Worm (Caenorhabditis elegans) whole organism, late embryonic: ENCODE results near the gene sdz-20.

Experiments used
- C38D4.7 ChIP-seq: fragments of 200-800 bp; sonication (Bioruptor generic); optimal IDR thresholded peaks from 2 replicates; lab custom pipeline; 2018; ENCODE audit warnings: mild to moderate bottlenecking, missing genetic modification characterization, moderate library complexity, missing compliant biosample characterization
- T23F11.4 ChIP-seq: fragments of 200-800 bp; sonication (Bioruptor generic); optimal IDR thresholded peaks from 2 replicates; lab custom pipeline; 2018; ENCODE audit warnings: mild to moderate bottlenecking, missing genetic modification characterization, missing compliant biosample characterization
- ama-1 ChIP-seq: fragments of 150-350 bp; optimal IDR thresholded peaks from 2 replicates; lab custom pipeline; 2014
- ceh-14 ChIP-seq: sonication (generic microtip); optimal IDR thresholded peaks from 2 replicates; lab custom pipeline; 2016; ENCODE audit warnings: missing genotype, missing genetic modification characterization, missing compliant biosample characterization
- ceh-19 ChIP-seq: fragments of 200-800 bp; sonication (Bioruptor generic); optimal IDR thresholded peaks from 2 replicates; lab custom pipeline; 2018; ENCODE audit warnings: mild to moderate bottlenecking, missing genetic modification characterization, missing compliant biosample characterization
- ceh-24 ChIP-seq: sonication (generic microtip); optimal IDR thresholded peaks from 2 replicates; lab custom pipeline; 2016; ENCODE audit warnings: mild to moderate bottlenecking, missing genetic modification characterization, missing compliant biosample characterization
- ceh-30 ChIP-seq: fragments of 150-350 bp; optimal IDR thresholded peaks from 2 replicates; lab custom pipeline; 2014; ENCODE audit warnings: missing biosample characterization, missing genetic modification characterization
- ceh-31 ChIP-seq: sonication (generic microtip); optimal IDR thresholded peaks from 2 replicates; lab custom pipeline; 2016; ENCODE audit warnings: missing genetic modification characterization, missing compliant biosample characterization
- ceh-34 ChIP-seq: sonication (generic microtip); optimal IDR thresholded peaks from 2 replicates; lab custom pipeline; 2016; ENCODE audit warnings: mild to moderate bottlenecking, missing genetic modification characterization, missing compliant biosample characterization
- ceh-48 ChIP-seq: sonication (generic microtip); optimal IDR thresholded peaks from 2 replicates; lab custom pipeline; 2016; ENCODE audit warnings: missing genetic modification characterization, inconsistent platforms, missing compliant biosample characterization
- dve-1 ChIP-seq: sonication (generic microtip); optimal IDR thresholded peaks from 2 replicates; lab custom pipeline; 2017; ENCODE audit warnings: antibody characterized with exemption, mild to moderate bottlenecking, missing genetic modification characterization, missing compliant biosample characterization
- elt-2 ChIP-seq: sonication (generic microtip); optimal IDR thresholded peaks from 2 replicates; lab custom pipeline; 2016; ENCODE audit warnings: missing genetic modification reagents, missing genetic modification characterization, missing compliant biosample characterization
- eyg-1 ChIP-seq: sonication (generic microtip); optimal IDR thresholded peaks from 2 replicates; lab custom pipeline; 2016; ENCODE audit warnings: missing genotype, missing genetic modification characterization, missing compliant biosample characterization
- hlh-13 ChIP-seq: fragments of 200-800 bp; sonication (Bioruptor generic); optimal IDR thresholded peaks from 2 replicates; lab custom pipeline; 2018; ENCODE audit warnings: mild to moderate bottlenecking, missing genetic modification characterization, missing compliant biosample characterization
- hlh-30 ChIP-seq: sonication (generic microtip); optimal IDR thresholded peaks from 2 replicates; lab custom pipeline; 2017; ENCODE audit warnings: antibody characterized with exemption, missing genetic modification characterization, missing compliant biosample characterization; ENCODE audit not compliant: insufficient read depth
- hlh-6 ChIP-seq: sonication (generic microtip); optimal IDR thresholded peaks from 2 replicates; lab custom pipeline; 2016; ENCODE audit warnings: missing genotype, missing genetic modification characterization, missing compliant biosample characterization
- hlh-8 ChIP-seq: sonication (generic microtip); optimal IDR thresholded peaks from 2 replicates; lab custom pipeline; 2016; ENCODE audit warnings: missing genotype, missing genetic modification characterization, missing compliant biosample characterization
- lim-6 ChIP-seq: sonication (generic microtip); optimal IDR thresholded peaks from 2 replicates; lab custom pipeline; 2016; ENCODE audit warnings: missing genetic modification characterization, missing compliant biosample characterization
- lin-11 ChIP-seq: fragments of 200-800 bp; sonication (Bioruptor generic); optimal IDR thresholded peaks from 2 replicates; lab custom pipeline; 2018; ENCODE audit warnings: mild to moderate bottlenecking, missing genetic modification characterization, missing compliant biosample characterization
- mec-3 ChIP-seq: sonication (generic microtip); optimal IDR thresholded peaks from 2 replicates; lab custom pipeline; 2016; ENCODE audit warnings: borderline replicate concordance, missing genetic modification characterization, missing compliant biosample characterization
- nfya-1 ChIP-seq: sonication (generic microtip); optimal IDR thresholded peaks from 2 replicates; lab custom pipeline; 2017; ENCODE audit warnings: missing genetic modification characterization, mild to moderate bottlenecking, missing compliant biosample characterization, antibody characterized with exemption, moderate library complexity
- odd-2 ChIP-seq: sonication (generic microtip); optimal IDR thresholded peaks from 2 replicates; lab custom pipeline; 2017; ENCODE audit warnings: antibody characterized with exemption, mild to moderate bottlenecking, missing genetic modification characterization, missing compliant biosample characterization
- pat-9 ChIP-seq: fragments of 200-800 bp; sonication (Bioruptor generic); optimal IDR thresholded peaks from 2 replicates; lab custom pipeline; 2018; ENCODE audit warnings: mild to moderate bottlenecking, missing genetic modification characterization, moderate library complexity, missing compliant biosample characterization
- pax-1 ChIP-seq: fragments of 150-350 bp; optimal IDR thresholded peaks from 2 replicates; lab custom pipeline; 2014; ENCODE audit warnings: missing biosample characterization, missing genetic modification characterization
- pqm-1 ChIP-seq: sonication (generic microtip); optimal IDR thresholded peaks from 2 replicates; lab custom pipeline; 2016; ENCODE audit warnings: missing genetic modification characterization, missing compliant biosample characterization
- rnt-1 ChIP-seq: sonication (generic microtip); optimal IDR thresholded peaks from 2 replicates; lab custom pipeline; 2016; ENCODE audit warnings: missing genetic modification characterization, missing compliant biosample characterization
- sox-2 ChIP-seq: fragments of 200-800 bp; sonication (Bioruptor generic); IDR thresholded peaks from 2 replicates; pipeline ENCODE4 v1.3.6; 2022; ENCODE audit warnings: missing genetic modification reagents, missing genetic modification characterization, missing compliant biosample characterization
- syd-9 ChIP-seq: sonication (generic microtip); optimal IDR thresholded peaks from 2 replicates; lab custom pipeline; 2016; ENCODE audit warnings: mild to moderate bottlenecking, missing genetic modification characterization, moderate library complexity, missing compliant biosample characterization
- tbx-7 ChIP-seq: sonication (generic microtip); optimal IDR thresholded peaks from 2 replicates; lab custom pipeline; 2016; ENCODE audit warnings: missing genotype, missing genetic modification characterization, missing compliant biosample characterization
- ttx-3 ChIP-seq: sonication (generic microtip); optimal IDR thresholded peaks from 2 replicates; lab custom pipeline; 2016; ENCODE audit warnings: missing genetic modification reagents, missing genetic modification characterization, missing compliant biosample characterization
- unc-3 ChIP-seq, 2 experiments: fragments of 200-800 bp in 1 of 2; sonication (Bioruptor generic) in 1 of 2; sonication (generic microtip) in 1 of 2; conservative IDR thresholded peaks in 1 of 2; optimal IDR thresholded peaks in 1 of 2; 2 replicates each; pipeline versions ENCODE4 v1.3.6 to Lab custom; 2016 to 2022; ENCODE audit warnings: missing compliant biosample characterization in 2 of 2, missing genetic modification characterization in 2 of 2, missing genetic modification reagents in 1 of 2
- unc-42 ChIP-seq: sonication (generic microtip); optimal IDR thresholded peaks from 2 replicates; lab custom pipeline; 2016; ENCODE audit warnings: missing genotype, missing genetic modification characterization, missing compliant biosample characterization
- unc-55 ChIP-seq: sonication (generic microtip); optimal IDR thresholded peaks from 2 replicates; lab custom pipeline; 2017; ENCODE audit warnings: missing biosample characterization, missing genetic modification reagents, missing genetic modification characterization
- zip-5 ChIP-seq: sonication (generic microtip); optimal IDR thresholded peaks from 2 replicates; lab custom pipeline; 2016; ENCODE audit warnings: missing genetic modification characterization, missing compliant biosample characterization

sdz-20 gene

DNA sequence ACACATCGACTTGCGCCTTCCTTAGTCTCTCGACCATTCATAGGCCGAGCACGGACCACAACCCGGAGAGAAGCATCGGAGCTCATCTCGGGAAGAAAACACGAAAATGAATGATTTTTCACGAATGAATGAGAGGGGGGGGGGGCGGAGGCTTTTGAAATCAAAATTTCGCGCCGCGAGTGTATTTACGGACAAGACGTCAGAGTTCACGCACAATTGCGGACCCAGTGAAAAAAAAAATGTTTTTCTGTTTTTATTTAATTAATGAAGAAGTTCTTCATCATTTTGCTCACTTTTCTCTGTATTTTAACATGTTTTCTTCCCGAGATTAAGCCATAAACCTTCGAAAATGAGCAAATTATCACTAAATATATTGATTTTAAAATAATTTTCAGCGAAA lies 26.7 kb upstream of the sdz-20 start, which contains the start of the genes klp-19 and slc-36.1:
TSS of gene klp-19 (minus strand) at position 153 of the 400 bp plus-strand sequence.
TSS of gene slc-36.1 (plus strand) at position 396 of the 400 bp plus-strand sequence.
- TF ChIP-seq nfya-1 (tag; lab: Kevin White, UChicago) (peak; percentile 42), ceh-31 (tag; lab: Kevin White, UChicago) (peak; percentile 12), unc-55 (GFP tag; lab: Kevin White, UChicago) (no peak), ceh-34 (tag; lab: Kevin White, UChicago) (peak; percentile 12), unc-42 (tag; lab: Kevin White, UChicago) (peak; percentile 78)

DNA sequence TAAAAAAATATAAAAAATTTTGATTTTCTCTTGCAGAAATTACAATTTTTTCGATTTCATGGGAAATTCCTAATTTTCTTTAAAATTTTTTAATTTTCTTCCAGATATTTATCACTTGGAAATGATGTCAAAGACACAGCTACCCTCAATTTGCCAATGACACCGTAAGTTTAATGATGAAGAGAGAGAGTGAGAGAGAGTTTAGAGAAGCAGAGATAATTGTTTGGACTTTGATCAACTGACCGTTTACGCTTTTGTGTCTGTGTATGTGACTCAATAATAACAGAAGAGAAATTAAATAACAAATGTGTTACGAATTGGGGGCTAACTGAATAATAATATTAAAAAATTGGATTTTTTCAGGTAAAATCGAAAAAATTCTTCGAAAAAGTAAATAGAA lies 23.3 kb upstream of the sdz-20 start:
- TF ChIP-seq C38D4.7 (GFP tag; lab: Kevin White, UChicago), result no peak
- no peak for TF ChIP-seq ceh-24 (tag; lab: Kevin White, UChicago)
- TF ChIP-seq pat-9, result no peak
- no peak for TF ChIP-seq hlh-6 (tag; lab: Kevin White, UChicago)
- TF ChIP-seq ceh-34 (tag; lab: Kevin White, UChicago), result no peak
- TF ChIP-seq tbx-7, result no peak
- no peak for TF ChIP-seq ceh-30 (tag; lab: Kevin White, UChicago)
- no peak for TF ChIP-seq ama-1 (lab: Kevin White, UChicago)
- TF ChIP-seq ceh-31 (tag; lab: Kevin White, UChicago), result no peak
- TF ChIP-seq syd-9 (tag; lab: Kevin White, UChicago), result no peak
- TF ChIP-seq hlh-30 (tag; lab: Kevin White, UChicago), result no peak
- no peak for TF ChIP-seq unc-42 (tag; lab: Kevin White, UChicago)
- TF ChIP-seq mec-3 (tag; lab: Kevin White, UChicago), result no peak

DNA sequence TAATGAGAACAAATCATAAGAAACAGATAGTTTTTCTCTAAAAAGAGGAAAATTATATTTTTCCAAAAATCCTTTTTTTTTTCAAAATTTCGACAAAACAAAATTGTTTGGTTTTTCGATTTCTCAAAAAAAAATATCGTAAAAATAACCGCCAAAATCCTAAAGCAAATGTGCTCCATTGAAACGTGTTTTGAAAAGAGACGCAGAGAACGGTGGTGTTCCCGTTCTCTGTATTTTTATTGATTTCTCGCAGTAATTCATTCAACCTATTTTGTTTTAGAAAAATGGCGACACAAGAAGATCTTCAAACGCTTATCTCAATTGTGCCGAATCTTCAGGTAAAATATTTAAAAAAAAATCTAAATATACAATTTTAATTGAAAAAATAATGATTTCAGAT lies 20.1 kb upstream of the sdz-20 start, which contains the start of gene Y43F4B.10:
TSS of gene Y43F4B.10 (plus strand) at position 281 of the 400 bp plus-strand sequence.
- TF ChIP-seq pax-1 (tag; lab: Kevin White, UChicago), result peak; percentile 40
- peak; percentile 10 for TF ChIP-seq nfya-1 (tag; lab: Kevin White, UChicago)
- no peak for TF ChIP-seq hlh-13 (GFP tag; lab: Kevin White, UChicago)
- TF ChIP-seq ceh-48, result peak; percentile 77

DNA sequence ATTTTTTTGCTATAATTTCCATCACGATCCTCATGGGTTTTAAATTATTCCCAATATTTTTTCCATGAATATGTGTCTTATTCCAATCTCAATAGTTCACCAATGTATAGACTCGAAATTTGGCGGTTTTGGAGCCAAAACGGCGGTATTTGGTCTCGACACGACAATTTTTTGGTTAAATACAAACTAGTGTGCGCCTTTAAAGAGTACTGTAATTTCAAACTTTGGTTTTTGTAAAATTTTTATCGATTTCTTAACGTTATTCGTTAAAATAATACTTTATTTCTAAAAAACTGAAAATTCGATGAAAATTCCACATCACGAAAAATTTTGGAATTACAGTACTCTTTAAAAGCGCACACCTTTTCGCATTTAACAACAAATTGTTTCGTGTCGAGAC lies 19.2 kb upstream of the sdz-20 start:
- no peak for TF ChIP-seq lin-11
- no peak for TF ChIP-seq zip-5
- no peak for TF ChIP-seq T23F11.4 (GFP tag; lab: Kevin White, UChicago)
- TF ChIP-seq ceh-14 (tag; lab: Kevin White, UChicago), result no peak
- no peak for TF ChIP-seq lim-6
- no peak for TF ChIP-seq sox-2 (GFP tag; lab: Robert Waterston, UW)
- no peak for TF ChIP-seq pqm-1 (tag; lab: Kevin White, UChicago)
- no peak for TF ChIP-seq ceh-24 (tag; lab: Kevin White, UChicago)
- no peak for TF ChIP-seq rnt-1 (tag; lab: Kevin White, UChicago)
- no peak for TF ChIP-seq hlh-8 (tag; lab: Kevin White, UChicago)

DNA sequence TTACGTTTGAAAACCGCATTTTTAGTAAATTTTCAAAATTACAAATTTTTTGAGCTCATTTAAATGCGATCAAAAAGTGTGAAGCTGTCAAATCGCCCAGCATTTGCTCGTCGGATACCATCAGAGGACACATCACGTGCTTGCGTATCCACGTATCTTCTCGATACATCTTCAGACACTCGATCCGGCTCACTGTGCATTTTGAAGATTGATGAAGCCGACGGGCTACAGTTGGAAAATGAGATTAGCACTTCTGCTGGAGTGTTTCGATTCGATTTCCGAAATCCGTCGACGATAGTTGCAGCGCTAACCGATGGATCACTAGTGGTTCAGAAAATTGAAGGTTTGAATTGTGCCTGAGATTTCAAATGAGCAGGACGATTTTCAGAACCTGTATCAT lies 18.8 kb upstream of the sdz-20 start, which contains the start of gene dph-7:
TSS of gene dph-7 (plus strand) at position 53 of the 400 bp plus-strand sequence.
- TF ChIP-seq odd-2 (tag; lab: Kevin White, UChicago) (no peak), unc-3 (GFP tag; conservative IDR thresholded peaks at IDR 0.05; lab: Robert Waterston, UW) (no peak), unc-3 (tag; optimal IDR thresholded peaks at IDR 0.05; lab: Kevin White, UChicago) (no peak), pqm-1 (tag; lab: Kevin White, UChicago) (no peak), ttx-3 (tag; lab: Kevin White, UChicago) (no peak), ceh-19 (GFP tag; lab: Kevin White, UChicago) (no peak), dve-1 (tag; lab: Kevin White, UChicago) (no peak), eyg-1 (tag; lab: Kevin White, UChicago) (no peak), elt-2 (tag; lab: Kevin White, UChicago) (no peak)
